Worm (Caenorhabditis elegans) whole organism, L3 larva: ENCODE results near the gene tax-4.

Experiments
- R02D3.7 ChIP-seq: fragments of 150-350 bp; optimal IDR thresholded peaks from 2 replicates; lab custom pipeline; 2014; ENCODE audit warnings: missing biosample characterization, missing genetic modification characterization
- aly-2 ChIP-seq: fragments of 150-350 bp; optimal IDR thresholded peaks from 2 replicates; lab custom pipeline; 2014; ENCODE audit warnings: missing biosample characterization, missing genetic modification characterization
- ama-1 ChIP-seq: fragments of 150-350 bp; optimal IDR thresholded peaks from 2 replicates; lab custom pipeline; 2018
- ceh-16 ChIP-seq: sonication (generic microtip); optimal IDR thresholded peaks from 2 replicates; lab custom pipeline; 2017; ENCODE audit warnings: missing biosample characterization, missing genetic modification characterization
- ceh-28 ChIP-seq: fragments of 150-350 bp; optimal IDR thresholded peaks from 2 replicates; lab custom pipeline; 2014; ENCODE audit warnings: missing biosample characterization, missing genetic modification reagents, missing genetic modification characterization
- ceh-82 ChIP-seq: fragments of 150-350 bp; optimal IDR thresholded peaks from 2 replicates; lab custom pipeline; 2014; ENCODE audit warnings: missing biosample characterization, missing genetic modification characterization
- ceh-9 ChIP-seq: sonication (generic microtip); optimal IDR thresholded peaks from 2 replicates; lab custom pipeline; 2018; ENCODE audit warnings: missing biosample characterization, missing genetic modification characterization
- daf-12 ChIP-seq: fragments of 150-350 bp; optimal IDR thresholded peaks from 2 replicates; lab custom pipeline; 2014; ENCODE audit warnings: missing biosample characterization, missing genetic modification reagents, missing genetic modification characterization
- egl-5 ChIP-seq: fragments of 150-350 bp; optimal IDR thresholded peaks from 2 replicates; lab custom pipeline; 2017; ENCODE audit warnings: missing biosample characterization, missing genetic modification reagents, missing genetic modification characterization, inconsistent platforms
- elt-1 ChIP-seq: fragments of 150-350 bp; optimal IDR thresholded peaks from 2 replicates; lab custom pipeline; 2014; ENCODE audit warnings: missing biosample characterization, missing genetic modification characterization
- elt-2 ChIP-seq: sonication (generic microtip); optimal IDR thresholded peaks from 2 replicates; lab custom pipeline; 2016; ENCODE audit warnings: missing genetic modification reagents, mild to moderate bottlenecking, missing genetic modification characterization, missing compliant biosample characterization
- elt-3 ChIP-seq, 3 experiments: fragments of 150-350 bp in 1 of 3; sonication (generic microtip) in 2 of 3; optimal IDR thresholded peaks; 2 replicates in 2 of 3; 4 replicates in 1 of 3; lab custom pipeline; 2014 to 2017; ENCODE audit warnings: missing biosample characterization in 3 of 3, missing genetic modification characterization in 3 of 3
- eor-1 ChIP-seq, 2 experiments: fragments of 150-350 bp; optimal IDR thresholded peaks; 2 replicates each; lab custom pipeline; 2014 to 2018; ENCODE audit warnings: missing biosample characterization in 2 of 2, missing genetic modification characterization in 2 of 2
- fkh-2 ChIP-seq: fragments of 150-350 bp; optimal IDR thresholded peaks from 2 replicates; lab custom pipeline; 2014; ENCODE audit warnings: missing biosample characterization, missing genetic modification reagents, missing genetic modification characterization
- hmg-11 ChIP-seq: sonication (generic microtip); optimal IDR thresholded peaks from 2 replicates; lab custom pipeline; 2016; ENCODE audit warnings: missing genetic modification characterization, missing compliant biosample characterization
- jun-1 ChIP-seq: fragments of 150-350 bp; optimal IDR thresholded peaks from 2 replicates; lab custom pipeline; 2014; ENCODE audit warnings: missing biosample characterization, missing genetic modification reagents, missing genetic modification characterization
- lin-15B ChIP-seq: fragments of 150-350 bp; optimal IDR thresholded peaks from 2 replicates; lab custom pipeline; 2014; ENCODE audit warnings: missing biosample characterization, missing genetic modification characterization
- lin-39 ChIP-seq: fragments of 150-350 bp; optimal IDR thresholded peaks from 2 replicates; lab custom pipeline; 2018; ENCODE audit warnings: missing biosample characterization, missing genetic modification reagents, missing genetic modification characterization
- lsy-12 ChIP-seq: sonication (generic microtip); optimal IDR thresholded peaks from 2 replicates; lab custom pipeline; 2016; ENCODE audit warnings: mild to moderate bottlenecking, missing genetic modification characterization, missing compliant biosample characterization
- mml-1 ChIP-seq: fragments of 150-350 bp; sonication (generic microtip); optimal IDR thresholded peaks from 3 replicates; lab custom pipeline; 2014; ENCODE audit warnings: missing biosample characterization, missing genetic modification characterization
- nfya-1 ChIP-seq: sonication (generic microtip); optimal IDR thresholded peaks from 2 replicates; lab custom pipeline; 2017; ENCODE audit warnings: missing genetic modification characterization, mild to moderate bottlenecking, missing compliant biosample characterization, antibody characterized with exemption, moderate library complexity; ENCODE audit not compliant: insufficient read depth
- nhr-11 ChIP-seq: fragments of 150-350 bp; optimal IDR thresholded peaks from 2 replicates; lab custom pipeline; 2014; ENCODE audit warnings: missing biosample characterization, missing genetic modification characterization
- nhr-12 ChIP-seq: fragments of 150-350 bp; optimal IDR thresholded peaks from 2 replicates; lab custom pipeline; 2014; ENCODE audit warnings: missing biosample characterization, missing genetic modification characterization
- nhr-23 ChIP-seq: fragments of 150-350 bp; optimal IDR thresholded peaks from 2 replicates; lab custom pipeline; 2014; ENCODE audit warnings: missing biosample characterization, missing genetic modification reagents, missing genetic modification characterization
- nhr-237 ChIP-seq: fragments of 150-350 bp; optimal IDR thresholded peaks from 2 replicates; lab custom pipeline; 2014; ENCODE audit warnings: missing biosample characterization, missing genetic modification characterization
- nhr-25 ChIP-seq: sonication (generic microtip); optimal IDR thresholded peaks from 2 replicates; lab custom pipeline; 2017; ENCODE audit warnings: missing biosample characterization, missing genetic modification characterization
- nhr-67 ChIP-seq: fragments of 150-350 bp; optimal IDR thresholded peaks from 2 replicates; lab custom pipeline; 2014; ENCODE audit warnings: missing biosample characterization, missing genetic modification characterization
- nhr-77 ChIP-seq: fragments of 150-350 bp; optimal IDR thresholded peaks from 2 replicates; lab custom pipeline; 2014; ENCODE audit warnings: missing biosample characterization, missing genetic modification characterization
- sea-2 ChIP-seq: fragments of 150-350 bp; sonication (generic microtip); optimal IDR thresholded peaks from 4 replicates; lab custom pipeline; 2014; ENCODE audit warnings: missing biosample characterization, missing genetic modification reagents, missing genetic modification characterization
- skn-1 ChIP-seq: fragments of 150-350 bp; optimal IDR thresholded peaks from 2 replicates; lab custom pipeline; 2014; ENCODE audit warnings: missing biosample characterization, missing genetic modification characterization
- snpc-4 ChIP-seq: fragments of 150-350 bp; optimal IDR thresholded peaks from 2 replicates; lab custom pipeline; 2014; ENCODE audit warnings: missing biosample characterization, missing genetic modification characterization
- tbx-2 ChIP-seq: sonication (generic microtip); optimal IDR thresholded peaks from 2 replicates; lab custom pipeline; 2016; ENCODE audit warnings: mild to moderate bottlenecking, missing genetic modification characterization, missing compliant biosample characterization
- unc-62 ChIP-seq: fragments of 150-350 bp; sonication (generic microtip); optimal IDR thresholded peaks from 4 replicates; lab custom pipeline; 2014; ENCODE audit warnings: missing biosample characterization, missing genetic modification reagents, missing genetic modification characterization
- zag-1 ChIP-seq: fragments of 150-350 bp; optimal IDR thresholded peaks from 2 replicates; lab custom pipeline; 2014; ENCODE audit warnings: missing biosample characterization, missing genetic modification characterization
- ztf-11 ChIP-seq: fragments of 150-350 bp; optimal IDR thresholded peaks from 2 replicates; lab custom pipeline; 2014; ENCODE audit warnings: missing biosample characterization, missing genetic modification characterization
- ztf-4 ChIP-seq: fragments of 150-350 bp; optimal IDR thresholded peaks from 2 replicates; lab custom pipeline; 2014; ENCODE audit warnings: missing biosample characterization, missing genetic modification characterization

tax-4 gene

ce11 chrIII:9162634-9163118 is 18.7 kb upstream of the tax-4 start, which contains the start of gene dgk-3:
Gene dgk-3 (plus strand): TSS chrIII:9163068.
- TF ChIP-seq lin-15B (tag; lab: Kevin White, UChicago) (no peak), ztf-11 (tag; lab: Kevin White, UChicago) (no peak), elt-2 (no peak), nhr-12 (tag; lab: Kevin White, UChicago) (no peak), elt-1 (no peak), R02D3.7 (tag; lab: Kevin White, UChicago) (no peak), ztf-4 (tag; lab: Kevin White, UChicago) (no peak), lsy-12 (tag; lab: Kevin White, UChicago) (no peak), ceh-16 (tag; lab: Kevin White, UChicago) (no peak), tbx-2 (tag; lab: Kevin White, UChicago) (no peak), fkh-2 (tag; lab: Kevin White, UChicago) (no peak), snpc-4 (no peak)

ce11 chrIII:9172702-9173101 is 8.6 kb upstream of the tax-4 start, which contains the start of gene ina-1:
Gene ina-1 (minus strand): TSS chrIII:9172802.
- TF ChIP-seq ceh-82 (tag; lab: Kevin White, UChicago) (no peak), ama-1 (lab: Kevin White, UChicago) (no peak), aly-2 (tag; lab: Kevin White, UChicago) (no peak), ztf-11 (tag; lab: Kevin White, UChicago) (no peak), nhr-237 (tag; lab: Kevin White, UChicago) (no peak), ceh-9 (tag; lab: Kevin White, UChicago) (no peak), nfya-1 (tag; lab: Kevin White, UChicago) (no peak), elt-3 (tag; optimal IDR thresholded peaks at IDR 0.05; lab: Kevin White, UChicago) (no peak), ceh-28 (tag; lab: Kevin White, UChicago) (no peak), lin-15B (tag; lab: Kevin White, UChicago) (no peak), nhr-11 (tag; lab: Kevin White, UChicago) (no peak), nhr-77 (tag; lab: Kevin White, UChicago) (no peak), nhr-23 (tag; lab: Kevin White, UChicago) (no peak), hmg-11 (no peak), daf-12 (tag; lab: Kevin White, UChicago) (no peak), skn-1 (tag; lab: Kevin White, UChicago) (no peak), ceh-16 (tag; lab: Kevin White, UChicago) (no peak), nhr-67 (no peak), nhr-25 (tag; lab: Kevin White, UChicago) (no peak), sea-2 (no peak)

DNA sequence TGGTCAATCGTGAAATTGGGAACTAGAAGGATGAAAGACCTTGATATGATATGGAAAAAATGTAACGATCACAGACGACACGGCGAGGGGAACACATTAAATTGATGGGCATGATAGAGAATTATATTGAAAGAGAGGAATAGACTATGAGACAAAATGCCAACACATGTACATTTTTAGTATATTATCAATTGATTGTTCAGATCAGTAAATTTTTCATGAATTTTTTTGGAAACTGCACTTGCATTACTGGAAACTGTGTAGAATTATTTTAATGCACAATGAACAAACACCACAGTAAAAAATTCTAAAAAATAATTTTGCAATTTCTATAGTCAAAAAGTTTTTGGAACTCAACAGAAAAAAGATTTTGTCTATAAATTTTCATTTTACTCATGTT is 8.1 kb upstream of the tax-4 start:
- TF ChIP-seq ztf-11 (tag; lab: Kevin White, UChicago) (no peak), elt-3 (tag; optimal IDR thresholded peaks at IDR 0.05; lab: Kevin White, UChicago) (peak in 1 of 3 experiments; percentile 27), snpc-4 (no peak), egl-5 (tag; lab: Kevin White, UChicago) (peak; percentile 2)
- TF ChIP-seq, all 47 proteins: peak for 2

DNA sequence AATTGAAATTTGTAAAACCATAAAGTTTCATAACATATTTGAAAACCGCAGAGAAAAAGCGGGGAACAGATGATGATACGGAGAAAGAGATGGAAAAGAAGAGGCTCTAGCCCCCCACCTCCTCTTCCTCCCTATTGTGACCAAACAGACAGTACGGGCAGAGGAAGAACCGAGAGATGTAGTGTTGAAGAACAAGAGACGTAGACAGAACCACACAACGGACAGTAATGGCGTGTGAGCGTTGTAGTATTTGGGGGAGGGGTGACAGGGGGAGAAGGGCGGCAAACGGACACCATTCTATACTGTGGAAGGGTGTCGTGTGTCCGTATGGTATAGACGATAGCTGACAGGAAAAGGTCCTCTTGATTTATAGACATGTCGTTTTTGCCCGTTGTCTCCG is 5.3 kb upstream of the tax-4 start:
- TF ChIP-seq snpc-4 (no peak), hmg-11 (peak; percentile 25)

- peak; percentile 1 for TF ChIP-seq unc-62 (GFP tag; lab: Kevin White, UChicago)
- TF ChIP-seq eor-1 (tag; optimal IDR thresholded peaks at IDR 0.05; lab: Kevin White, UChicago): no peak
- TF ChIP-seq tbx-2 (tag; lab: Kevin White, UChicago): no peak
- peak; percentile 19 for TF ChIP-seq lin-39 (tag; lab: Kevin White, UChicago)
- peak; percentile 37 for TF ChIP-seq egl-5 (tag; lab: Kevin White, UChicago)
- TF ChIP-seq, all 47 proteins: peak for 3
Measured at ce11 chrIII:9177874-9178273, 3.5 kb upstream of the tax-4 start.

DNA sequence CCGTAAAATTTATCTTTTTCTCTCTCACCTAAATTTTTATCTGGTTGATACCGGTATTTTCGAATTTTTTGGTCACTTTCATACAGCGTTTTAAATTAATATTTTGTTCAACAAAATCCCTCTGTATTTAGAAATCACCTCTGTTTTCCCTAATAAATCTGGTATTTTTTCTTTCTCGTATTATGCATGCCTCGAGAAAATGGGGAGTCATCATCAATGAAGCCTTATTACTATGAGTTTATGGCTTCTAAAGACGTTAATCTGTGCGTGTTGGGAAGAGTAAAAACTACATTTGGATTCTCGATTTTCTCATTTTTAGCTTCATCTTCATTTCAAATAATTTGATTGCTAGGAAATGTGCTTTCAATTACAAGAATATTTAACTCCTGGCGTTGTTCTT is 4.4 kb downstream of the tax-4 start, which contains the start of gene ZC84.7:
Gene ZC84.7 (plus strand): TSS at position 301 of the 400 bp plus-strand sequence.
- TF ChIP-seq zag-1 (tag; lab: Kevin White, UChicago): no peak
- no peak for TF ChIP-seq mml-1
- no peak for TF ChIP-seq jun-1
- no peak for TF ChIP-seq elt-2
- TF ChIP-seq fkh-2 (tag; lab: Kevin White, UChicago): no peak
- no peak for TF ChIP-seq nhr-25 (tag; lab: Kevin White, UChicago)
- TF ChIP-seq ceh-16 (tag; lab: Kevin White, UChicago): no peak
- TF ChIP-seq ztf-11 (tag; lab: Kevin White, UChicago): no peak
- TF ChIP-seq sea-2: no peak
- TF ChIP-seq nhr-237 (tag; lab: Kevin White, UChicago): no peak
